Fruit fly (Drosophila melanogaster): Measurements from ENCODE around the gene dsx.

Gene dsx

dm6 chr3R:7926354-7926753, 40.9 kb downstream of the dsx start:
- TF ChIP-seq cic (GFP tag; optimal IDR thresholded peaks at IDR 0.05) (no peak), CG7101 (tag; optimal IDR thresholded peaks at IDR 0.05) (no peak), Crg-1 (GFP tag; optimal IDR thresholded peaks at IDR 0.05) (no peak), CG14711 (tag; optimal IDR thresholded peaks at IDR 0.05) (no peak), CG11617 (GFP tag; optimal IDR thresholded peaks at IDR 0.05) (no peak), CG7045 (GFP tag; optimal IDR thresholded peaks at IDR 0.05) (no peak), CG1620 (GFP tag; optimal IDR thresholded peaks at IDR 0.05) (no peak), pad (GFP tag; optimal IDR thresholded peaks at IDR 0.05) (no peak), cnc (optimal IDR thresholded peaks at IDR 0.05) (no peak), Clk (GFP tag; optimal IDR thresholded peaks at IDR 0.05) (no peak), toe (GFP tag; optimal IDR thresholded peaks at IDR 0.05) (no peak), Mnt (GFP tag; optimal IDR thresholded peaks at IDR 0.05) (no peak), ovo (GFP tag; optimal IDR thresholded peaks at IDR 0.05) (no peak), bab1 (GFP tag; optimal IDR thresholded peaks at IDR 0.05) (no peak), CG12768 (GFP tag; optimal IDR thresholded peaks at IDR 0.05) (no peak), Hr96 (GFP tag; optimal IDR thresholded peaks at IDR 0.05) (no peak), CG33017 (tag; optimal IDR thresholded peaks at IDR 0.05) (no peak), kay (GFP tag; ENCODE audit: borderline replicate concordance) (no peak)

- TF ChIP-seq tj (GFP tag; optimal IDR thresholded peaks at IDR 0.05) = peak; percentile 25
- peak; percentile 7 for TF ChIP-seq bab1 (GFP tag; optimal IDR thresholded peaks at IDR 0.05)
- no peak for TF ChIP-seq Crg-1 (GFP tag; optimal IDR thresholded peaks at IDR 0.05)
Observed at dm6 chr3R:7920196-7920595, 47.0 kb downstream of the dsx start, which contains the start of the genes CG10445 and lds. Gene CG10445, minus strand, starts transcription at chr3R:7920299. Gene lds, plus strand, starts transcription at chr3R:7920431.

- TF ChIP-seq CG5204 (GFP tag; optimal IDR thresholded peaks at IDR 0.05) (no peak), CG7101 (tag; optimal IDR thresholded peaks at IDR 0.05) (no peak), cnc (optimal IDR thresholded peaks at IDR 0.05) (no peak), CG14711 (tag; optimal IDR thresholded peaks at IDR 0.05) (no peak), pad (GFP tag; optimal IDR thresholded peaks at IDR 0.05) (peak; percentile 50), ovo (GFP tag; optimal IDR thresholded peaks at IDR 0.05) (peak; percentile 67)
Observed at dm6 chr3R:7913551-7913950, 53.7 kb downstream of the dsx start, which contains the start of gene kipf. Gene kipf, plus strand, starts transcription at chr3R:7913851.

DNA sequence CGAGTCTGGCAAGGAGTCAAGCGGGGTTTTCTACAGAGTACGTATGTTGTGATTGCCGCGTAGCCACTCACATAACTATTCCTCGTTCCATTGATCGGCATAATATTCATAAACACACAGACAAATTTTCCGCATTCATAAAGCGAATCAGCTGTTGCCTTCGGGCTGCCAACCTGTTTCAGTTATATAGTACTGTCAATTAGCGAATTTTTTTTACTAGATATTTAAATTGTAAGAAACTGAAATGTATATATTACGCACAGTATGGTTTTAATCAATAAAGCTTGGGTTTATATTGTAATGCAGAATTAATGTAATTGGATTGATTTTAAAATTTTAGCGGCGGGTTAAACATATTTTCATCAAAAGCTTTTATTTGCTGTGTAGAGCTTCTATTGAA, 54.1 kb downstream of the dsx start, which contains the start of gene Rfk:
Gene Rfk (minus strand): TSS at position 152 of the 400 bp plus-strand sequence.
- TF ChIP-seq CG14711 (tag; optimal IDR thresholded peaks at IDR 0.05) (no peak), CG5204 (GFP tag; optimal IDR thresholded peaks at IDR 0.05) (no peak), CG7045 (GFP tag; optimal IDR thresholded peaks at IDR 0.05) (no peak), tj (GFP tag; optimal IDR thresholded peaks at IDR 0.05) (peak; percentile 55), CG11617 (GFP tag; optimal IDR thresholded peaks at IDR 0.05) (peak; percentile 26), pad (GFP tag; optimal IDR thresholded peaks at IDR 0.05) (no peak), Crg-1 (GFP tag; optimal IDR thresholded peaks at IDR 0.05) (peak; percentile 33), CG1620 (GFP tag; optimal IDR thresholded peaks at IDR 0.05) (no peak), CG33017 (tag; optimal IDR thresholded peaks at IDR 0.05) (no peak), CG12768 (GFP tag; optimal IDR thresholded peaks at IDR 0.05) (peak; percentile 55), kay (GFP tag; ENCODE audit: borderline replicate concordance) (no peak), toe (GFP tag; optimal IDR thresholded peaks at IDR 0.05) (no peak), Hr96 (GFP tag; optimal IDR thresholded peaks at IDR 0.05) (no peak), Clk (GFP tag; optimal IDR thresholded peaks at IDR 0.05) (no peak), CG7101 (tag; optimal IDR thresholded peaks at IDR 0.05) (peak; percentile 39), cnc (optimal IDR thresholded peaks at IDR 0.05) (no peak), cic (GFP tag; optimal IDR thresholded peaks at IDR 0.05) (peak; percentile 95), bab1 (GFP tag; optimal IDR thresholded peaks at IDR 0.05) (peak; percentile 35), ovo (GFP tag; optimal IDR thresholded peaks at IDR 0.05) (no peak), Mnt (GFP tag; optimal IDR thresholded peaks at IDR 0.05) (peak; percentile 42)

dm6 chr3R:7911482-7911881, 55.7 kb downstream of the dsx start, which contains the start of gene Prat:
Gene Prat, minus strand, starts transcription at chr3R:7911779.
- TF ChIP-seq Mnt (GFP tag; optimal IDR thresholded peaks at IDR 0.05) (peak; percentile 81), bab1 (GFP tag; optimal IDR thresholded peaks at IDR 0.05) (peak; percentile 33), Clk (GFP tag; optimal IDR thresholded peaks at IDR 0.05) (no peak), Crg-1 (GFP tag; optimal IDR thresholded peaks at IDR 0.05) (no peak), CG7101 (tag; optimal IDR thresholded peaks at IDR 0.05) (no peak)

dm6 chr3R:7907311-7907710, 59.9 kb downstream of the dsx start, which contains the start of the genes Taf7 and EMC1:
Gene Taf7, plus strand, starts transcription at chr3R:7907333.
Gene EMC1, minus strand, starts transcription at chr3R:7907363.
- peak; percentile 58 for TF ChIP-seq Mnt (GFP tag; optimal IDR thresholded peaks at IDR 0.05)
- TF ChIP-seq CG12768 (GFP tag; optimal IDR thresholded peaks at IDR 0.05) = no peak
- TF ChIP-seq toe (GFP tag; optimal IDR thresholded peaks at IDR 0.05) = peak; percentile 73
- TF ChIP-seq Clk (GFP tag; optimal IDR thresholded peaks at IDR 0.05) = no peak
- peak; percentile 30 for TF ChIP-seq CG11617 (GFP tag; optimal IDR thresholded peaks at IDR 0.05)
- TF ChIP-seq Hr96 (GFP tag; optimal IDR thresholded peaks at IDR 0.05) = peak; percentile 66
- no peak for TF ChIP-seq CG5204 (GFP tag; optimal IDR thresholded peaks at IDR 0.05)
- TF ChIP-seq kay (GFP tag; ENCODE audit: borderline replicate concordance) = no peak
- TF ChIP-seq cnc (optimal IDR thresholded peaks at IDR 0.05) = no peak
- no peak for TF ChIP-seq Crg-1 (GFP tag; optimal IDR thresholded peaks at IDR 0.05)
- TF ChIP-seq CG14711 (tag; optimal IDR thresholded peaks at IDR 0.05) = peak; percentile 36
- peak; percentile 31 for TF ChIP-seq CG7101 (tag; optimal IDR thresholded peaks at IDR 0.05)
- TF ChIP-seq CG7045 (GFP tag; optimal IDR thresholded peaks at IDR 0.05) = no peak
- no peak for TF ChIP-seq CG33017 (tag; optimal IDR thresholded peaks at IDR 0.05)
- TF ChIP-seq CG1620 (GFP tag; optimal IDR thresholded peaks at IDR 0.05) = peak; percentile 35
- no peak for TF ChIP-seq ovo (GFP tag; optimal IDR thresholded peaks at IDR 0.05)
- peak; percentile 32 for TF ChIP-seq bab1 (GFP tag; optimal IDR thresholded peaks at IDR 0.05)
- TF ChIP-seq cic (GFP tag; optimal IDR thresholded peaks at IDR 0.05) = no peak
- peak; percentile 53 for TF ChIP-seq tj (GFP tag; optimal IDR thresholded peaks at IDR 0.05)
- peak; percentile 19 for TF ChIP-seq pad (GFP tag; optimal IDR thresholded peaks at IDR 0.05)
